Fruit fly (Drosophila melanogaster) whole organism, embryonic: ENCODE data around the gene Eip93F.

Experiments
- Abd-B ChIP-seq: fragments of 200-800 bp; sonication (Bioruptor generic); optimal IDR thresholded peaks from 2 replicates; lab custom pipeline; 2018; ENCODE audit warnings: missing biosample characterization, mild to moderate bottlenecking, missing genetic modification characterization, moderate library complexity
- Awh ChIP-seq: fragments of 200-800 bp; sonication (Bioruptor generic); IDR thresholded peaks from 2 replicates; pipeline ENCODE4, ENCODE4 v1.3.6; 2022; ENCODE audit warnings: missing biosample characterization, missing genetic modification characterization
- CG10147 ChIP-seq: fragments of 200-800 bp; sonication (Bioruptor generic); optimal IDR thresholded peaks from 2 replicates; lab custom pipeline; 2019; ENCODE audit warnings: missing biosample characterization, mild to moderate bottlenecking, missing genetic modification characterization, moderate library complexity
- CG11085 ChIP-seq: fragments of 200-800 bp; sonication (Bioruptor generic); IDR thresholded peaks from 2 replicates; pipeline ENCODE4 v1.3.6; 2022; ENCODE audit warnings: missing biosample characterization, missing genetic modification characterization
- CG12219 ChIP-seq: fragments of 200-800 bp; sonication (Bioruptor generic); optimal IDR thresholded peaks from 3 replicates; lab custom pipeline; 2018; ENCODE audit warnings: missing biosample characterization, mild to moderate bottlenecking, missing genetic modification characterization
- CG13624 ChIP-seq: fragments of 200-800 bp; sonication (Bioruptor generic); optimal IDR thresholded peaks from 2 replicates; lab custom pipeline; 2016; ENCODE audit warnings: missing biosample characterization, missing genetic modification characterization
- CG16815 ChIP-seq: fragments of 200-800 bp; sonication (Bioruptor generic); optimal IDR thresholded peaks from 3 replicates; lab custom pipeline; 2017; ENCODE audit warnings: missing biosample characterization, mild to moderate bottlenecking, missing genetic modification characterization
- CG17359 ChIP-seq: fragments of 200-800 bp; sonication (Bioruptor generic); optimal IDR thresholded peaks from 3 replicates; lab custom pipeline; 2018; ENCODE audit warnings: missing biosample characterization, mild to moderate bottlenecking, missing genetic modification characterization, moderate library complexity
- CG17912 ChIP-seq: fragments of 200-800 bp; sonication (Bioruptor generic); optimal IDR thresholded peaks from 2 replicates; lab custom pipeline; 2018; ENCODE audit warnings: missing biosample characterization, mild to moderate bottlenecking, missing genetic modification characterization
- CG18262 ChIP-seq: fragments of 200-800 bp; optimal IDR thresholded peaks from 3 replicates; lab custom pipeline; 2019; ENCODE audit warnings: missing biosample characterization, mild to moderate bottlenecking, missing genetic modification characterization, moderate library complexity
- CG2199 ChIP-seq: fragments of 200-800 bp; sonication (Bioruptor generic); IDR thresholded peaks from 3 replicates; pipeline ENCODE4 v1.3.6; 2022; ENCODE audit warnings: missing biosample characterization, missing genetic modification characterization
- CG3163 ChIP-seq: fragments of 200-800 bp; sonication (Bioruptor generic); optimal IDR thresholded peaks from 3 replicates; lab custom pipeline; 2016; ENCODE audit warnings: missing biosample characterization, missing genetic modification characterization
- CG32532 ChIP-seq: fragments of 200-800 bp; sonication (Bioruptor generic); IDR thresholded peaks from 2 replicates; pipeline ENCODE4 v1.3.6; 2022; ENCODE audit warnings: missing biosample characterization, missing genetic modification characterization
- CG42726 ChIP-seq: fragments of 200-800 bp; sonication (Bioruptor generic); IDR thresholded peaks from 2 replicates; pipeline ENCODE4 v1.3.6; 2022; ENCODE audit warnings: missing biosample characterization, missing genetic modification characterization; ENCODE audit not compliant: partially characterized antibody
- CG5245 ChIP-seq: fragments of 200-800 bp; sonication (Bioruptor generic); optimal IDR thresholded peaks from 3 replicates; lab custom pipeline; 2016; ENCODE audit warnings: missing biosample characterization, missing genetic modification characterization
- CG6175 ChIP-seq: fragments of 200-800 bp; sonication (Bioruptor generic); IDR thresholded peaks from 3 replicates; pipeline ENCODE4 v1.3.6; 2022; ENCODE audit warnings: missing biosample characterization, missing genetic modification characterization
- CG6654 ChIP-seq: fragments of 200-800 bp; sonication (Bioruptor generic); optimal IDR thresholded peaks from 2 replicates; lab custom pipeline; 2017; ENCODE audit warnings: missing biosample characterization, mild to moderate bottlenecking, missing genetic modification characterization
- CG7372 ChIP-seq: fragments of 200-800 bp; sonication (Bioruptor generic); IDR thresholded peaks from 2 replicates; pipeline ENCODE4 v1.3.6; 2022; ENCODE audit warnings: missing biosample characterization, missing genetic modification characterization
- Dek ChIP-seq: fragments of 200-800 bp; sonication (Bioruptor generic); optimal IDR thresholded peaks from 3 replicates; lab custom pipeline; 2019; ENCODE audit warnings: missing biosample characterization, mild to moderate bottlenecking, missing genetic modification characterization, moderate library complexity
- E2f1 ChIP-seq: fragments of 200-800 bp; sonication (Bioruptor generic); IDR thresholded peaks from 2 replicates; pipeline ENCODE4 v1.3.6; 2022; ENCODE audit warnings: missing biosample characterization, missing genetic modification characterization
- Eip74EF ChIP-seq, 2 experiments: fragments of 200-800 bp in 1 of 2; fragments of >200 bp in 1 of 2; sonication (Bioruptor generic) in 1 of 2; optimal IDR thresholded peaks; 2 replicates each; lab custom pipeline; 2017 to 2019; ENCODE audit warnings: missing biosample characterization in 2 of 2, missing genetic modification characterization in 2 of 2, mild to moderate bottlenecking in 1 of 2, moderate library complexity in 1 of 2
- Ets65A ChIP-seq: fragments of 200-800 bp; sonication (Bioruptor generic); peaks from one replicate; lab custom pipeline; 2016; ENCODE audit warnings: missing biosample characterization, missing genetic modification characterization
- Ets97D ChIP-seq: fragments of 200-800 bp; sonication (Bioruptor generic); optimal IDR thresholded peaks from 3 replicates; lab custom pipeline; 2016; ENCODE audit warnings: missing biosample characterization, missing genetic modification characterization
- GATAe ChIP-seq: fragments of 200-800 bp; sonication (Bioruptor generic); conservative IDR thresholded peaks from 2 replicates; pipeline ENCODE4 v1.3.6; 2022; ENCODE audit warnings: missing biosample characterization, missing genetic modification characterization
- Meics ChIP-seq: fragments of 200-800 bp; sonication (Bioruptor generic); optimal IDR thresholded peaks from 2 replicates; lab custom pipeline; 2017; ENCODE audit warnings: missing biosample characterization, mild to moderate bottlenecking, missing genetic modification characterization
- Nf-YA ChIP-seq: fragments of 200-800 bp; sonication (Bioruptor generic); IDR thresholded peaks from 2 replicates; pipeline ENCODE4 v1.3.6; 2022; ENCODE audit warnings: missing biosample characterization, missing genetic modification characterization
- Nf-YB ChIP-seq: fragments of 200-800 bp; sonication (Bioruptor generic); optimal IDR thresholded peaks from 3 replicates; lab custom pipeline; 2019; ENCODE audit warnings: missing biosample characterization, mild to moderate bottlenecking, missing genetic modification characterization, moderate library complexity
- Nf-YC ChIP-seq: fragments of 200-800 bp; optimal IDR thresholded peaks from 3 replicates; lab custom pipeline; 2019; ENCODE audit warnings: missing biosample characterization, mild to moderate bottlenecking, missing genetic modification characterization, moderate library complexity
- Six4 ChIP-seq: fragments of 200-800 bp; sonication (Bioruptor generic); optimal IDR thresholded peaks from 2 replicates; lab custom pipeline; 2016; ENCODE audit warnings: missing biosample characterization, missing genetic modification characterization
- chinmo ChIP-seq: fragments of 200-800 bp; sonication (Bioruptor generic); IDR thresholded peaks from 4 replicates; pipeline ENCODE4 v1.3.6; 2022; ENCODE audit warnings: missing biosample characterization, missing genetic modification characterization; ENCODE audit not compliant: partially characterized antibody
- chm ChIP-seq: fragments of 200-800 bp; sonication (Bioruptor generic); IDR thresholded peaks from 2 replicates; pipeline ENCODE4 v1.3.6; 2022; ENCODE audit warnings: missing biosample characterization, missing genetic modification characterization
- en ChIP-seq: fragments of 200-800 bp; sonication (Bioruptor generic); optimal IDR thresholded peaks from 2 replicates; lab custom pipeline; 2016; ENCODE audit warnings: missing biosample characterization, missing genetic modification characterization
- gfzf ChIP-seq: fragments of 200-800 bp; sonication (Bioruptor generic); optimal IDR thresholded peaks from 2 replicates; lab custom pipeline; 2016; ENCODE audit warnings: missing biosample characterization, mild to moderate bottlenecking, missing genetic modification characterization, moderate library complexity
- jigr1 ChIP-seq: fragments of 200-800 bp; sonication (Bioruptor generic); IDR thresholded peaks from 3 replicates; pipeline ENCODE4 v1.3.6; 2022; ENCODE audit warnings: missing biosample characterization, missing genetic modification characterization
- jing ChIP-seq: fragments of 200-800 bp; sonication (Bioruptor generic); optimal IDR thresholded peaks from 2 replicates; lab custom pipeline; 2018; ENCODE audit warnings: missing biosample characterization, mild to moderate bottlenecking, missing genetic modification characterization
- lilli ChIP-seq: fragments of 200-800 bp; sonication (Bioruptor generic); optimal IDR thresholded peaks from 3 replicates; lab custom pipeline; 2016; ENCODE audit warnings: missing biosample characterization, missing genetic modification characterization
- lov ChIP-seq, 2 experiments: fragments of 200-800 bp in 1 of 2; fragments of >200 bp in 1 of 2; sonication (Bioruptor generic) in 1 of 2; IDR thresholded peaks in 1 of 2; optimal IDR thresholded peaks in 1 of 2; 2 replicates in 1 of 2; 3 replicates in 1 of 2; pipeline versions ENCODE4 v1.3.6 to Lab custom; 2017 to 2022; ENCODE audit warnings: missing biosample characterization in 1 of 2, missing genetic modification characterization in 1 of 2
- otp ChIP-seq: fragments of 200-800 bp; sonication (Bioruptor generic); IDR thresholded peaks from 3 replicates; pipeline ENCODE4, ENCODE4 v1.3.6; 2022; ENCODE audit warnings: missing biosample characterization, missing genetic modification characterization
- p53 ChIP-seq: fragments of 200-800 bp; sonication (Bioruptor generic); optimal IDR thresholded peaks from 2 replicates; lab custom pipeline; 2016; ENCODE audit warnings: missing biosample characterization, missing genetic modification characterization
- psq ChIP-seq: fragments of 200-800 bp; sonication (Bioruptor generic); optimal IDR thresholded peaks from 2 replicates; lab custom pipeline; 2017; ENCODE audit warnings: missing biosample characterization, missing genetic modification characterization
- pum ChIP-seq: fragments of 200-800 bp; sonication (Bioruptor generic); optimal IDR thresholded peaks from 2 replicates; lab custom pipeline; 2016; ENCODE audit warnings: missing biosample characterization, missing genetic modification characterization
- ro ChIP-seq: fragments of 200-800 bp; sonication (Bioruptor generic); IDR thresholded peaks from 2 replicates; pipeline ENCODE4 v1.3.6; 2022; ENCODE audit warnings: missing biosample characterization, missing genetic modification characterization
- salm ChIP-seq: fragments of 200-800 bp; sonication (Bioruptor generic); optimal IDR thresholded peaks from 2 replicates; lab custom pipeline; 2018; ENCODE audit warnings: missing biosample characterization, mild to moderate bottlenecking, missing genetic modification characterization
- tio ChIP-seq: fragments of 200-800 bp; sonication (Bioruptor generic); optimal IDR thresholded peaks from 2 replicates; lab custom pipeline; 2017; ENCODE audit warnings: missing biosample characterization, missing genetic modification characterization, inconsistent platforms
- trh ChIP-seq: fragments of 200-800 bp; sonication (Bioruptor generic); optimal IDR thresholded peaks from 2 replicates; lab custom pipeline; 2016; ENCODE audit warnings: missing biosample characterization, missing genetic modification characterization
- twi ChIP-seq: fragments of 200-800 bp; optimal IDR thresholded peaks from 2 replicates; lab custom pipeline; 2019; ENCODE audit warnings: missing biosample characterization, mild to moderate bottlenecking, missing genetic modification characterization, moderate library complexity
- unc-4 ChIP-seq: fragments of 200-800 bp; sonication (Bioruptor generic); IDR thresholded peaks from 2 replicates; pipeline ENCODE4 v1.3.6; 2022; ENCODE audit warnings: missing biosample characterization, missing genetic modification characterization; ENCODE audit not compliant: partially characterized antibody
- wdn ChIP-seq: fragments of 200-800 bp; sonication (Bioruptor generic); IDR thresholded peaks from 2 replicates; pipeline ENCODE4 v1.3.6; 2022; ENCODE audit warnings: missing biosample characterization, missing genetic modification characterization

Gene Eip93F

dm6 chr3R:22053202-22053601 is 104.3 kb downstream of the Eip93F start (continued):
- TF ChIP-seq Dek (tag; lab: Kevin White, UChicago) = no peak
- peak; percentile 27 for TF ChIP-seq chm (GFP tag; lab: Robert Waterston, UW)
- no peak for TF ChIP-seq twi (tag; lab: Kevin White, UChicago)
- TF ChIP-seq Ets97D (GFP tag; lab: Kevin White, UChicago) = no peak

- TF ChIP-seq en (no peak), CG7372 (no peak), CG18262 (tag; lab: Kevin White, UChicago) (no peak), Ets65A (GFP tag; lab: Kevin White, UChicago) (peak; percentile 47), Meics (GFP tag; lab: Kevin White, UChicago) (no peak), CG6175 (GFP tag; lab: Robert Waterston, UW) (no peak), Abd-B (peak; percentile 6), jigr1 (GFP tag; lab: Robert Waterston, UW) (no peak), Nf-YC (tag; lab: Kevin White, UChicago) (peak; percentile 87), CG17359 (tag; lab: Kevin White, UChicago) (no peak), CG2199 (GFP tag; lab: Robert Waterston, UW) (no peak), gfzf (no peak), CG11085 (no peak), lov (optimal IDR thresholded peaks at IDR 0.05; lab: Kevin White, UChicago) (no peak), lov (GFP tag; IDR thresholded peaks at IDR 0.05; lab: Robert Waterston, UW) (no peak), pum (GFP tag; lab: Kevin White, UChicago) (no peak), psq (GFP tag; lab: Kevin White, UChicago) (no peak), CG5245 (GFP tag; lab: Kevin White, UChicago) (peak; percentile 42), jing (no peak), CG6654 (GFP tag; lab: Kevin White, UChicago) (no peak), Six4 (no peak), trh (GFP tag; lab: Kevin White, UChicago) (no peak), CG17912 (no peak), CG13624 (no peak), unc-4 (GFP tag; lab: Robert Waterston, UW) (no peak), CG42726 (GFP tag; lab: Robert Waterston, UW) (no peak), GATAe (GFP tag; lab: Robert Waterston, UW) (peak; percentile 54), Awh (GFP tag; lab: Robert Waterston, UW) (no peak), Eip74EF (GFP tag; optimal IDR thresholded peaks at IDR 0.05; lab: Kevin White, UChicago) (no peak), chinmo (0 out of 4 replicates have a peak, but pooled peaks have one; percentile 20), tio (GFP tag; lab: Kevin White, UChicago) (no peak), otp (GFP tag; lab: Robert Waterston, UW) (no peak), E2f1 (no peak), wdn (no peak), CG3163 (GFP tag; lab: Kevin White, UChicago) (no peak), lilli (GFP tag; lab: Kevin White, UChicago) (no peak), CG10147 (GFP tag; lab: Kevin White, UChicago) (no peak), Nf-YA (GFP tag; lab: Robert Waterston, UW) (peak; percentile 47; the same call in 1 of the 2 replicates), CG16815 (GFP tag; lab: Kevin White, UChicago) (no peak), ro (GFP tag; lab: Robert Waterston, UW) (no peak), CG12219 (GFP tag; lab: Kevin White, UChicago) (no peak), p53 (GFP tag; lab: Kevin White, UChicago) (no peak), Nf-YB (GFP tag; lab: Kevin White, UChicago) (peak; percentile 93), salm (tag; lab: Kevin White, UChicago) (no peak), CG32532 (no peak)
- TF ChIP-seq, all 482 proteins: peak for 8
Observed at dm6 chr3R:22053740-22054139, 104.8 kb downstream of the Eip93F start.
